Fruit fly (Drosophila melanogaster): ENCODE data around the gene Pgd.

dm6 chrX:2104365-2104764 is 40.6 kb upstream of the Pgd start:
- no peak for TF ChIP-seq CG7045 (GFP tag; optimal IDR thresholded peaks at IDR 0.05)
- no peak for TF ChIP-seq Hr96 (GFP tag; optimal IDR thresholded peaks at IDR 0.05)
- TF ChIP-seq Crg-1 (GFP tag; optimal IDR thresholded peaks at IDR 0.05): no peak
- no peak for TF ChIP-seq Mnt (GFP tag; optimal IDR thresholded peaks at IDR 0.05)
- TF ChIP-seq cic (GFP tag; optimal IDR thresholded peaks at IDR 0.05): no peak
- TF ChIP-seq kay (GFP tag; ENCODE audit: borderline replicate concordance): no peak
- TF ChIP-seq Clk (GFP tag; optimal IDR thresholded peaks at IDR 0.05): no peak
- no peak for TF ChIP-seq cnc (optimal IDR thresholded peaks at IDR 0.05)

Measured in whole organism, adult.